Worm (Caenorhabditis elegans) whole organism, L1 larva: Measurements from ENCODE around the gene vps-2.

ENCODE experiments used
- C04F5.9 ChIP-seq: sonication (generic microtip); optimal IDR thresholded peaks from 2 replicates; lab custom pipeline; 2016; ENCODE audit warnings: missing genetic modification characterization, missing compliant biosample characterization
- C16A3.4 ChIP-seq: fragments of 150-350 bp; optimal IDR thresholded peaks from 2 replicates; lab custom pipeline; 2014; ENCODE audit warnings: missing biosample characterization, missing genetic modification characterization
- C34B4.2 ChIP-seq: sonication (generic microtip); optimal IDR thresholded peaks from 2 replicates; lab custom pipeline; 2017; ENCODE audit warnings: mild to moderate bottlenecking, missing genetic modification characterization, missing compliant biosample characterization
- F16B12.6 ChIP-seq: fragments of 150-350 bp; optimal IDR thresholded peaks from 2 replicates; lab custom pipeline; 2014; ENCODE audit warnings: missing biosample characterization, missing genetic modification characterization
- alr-1 ChIP-seq: fragments of 200-800 bp; sonication (Bioruptor generic); optimal IDR thresholded peaks from 2 replicates; lab custom pipeline; 2018; ENCODE audit warnings: borderline replicate concordance, mild to moderate bottlenecking, missing genetic modification characterization, missing compliant biosample characterization
- aly-2 ChIP-seq: fragments of 150-350 bp; optimal IDR thresholded peaks from 2 replicates; lab custom pipeline; 2014; ENCODE audit warnings: missing biosample characterization, missing genetic modification characterization
- ceh-8 ChIP-seq: fragments of 200-800 bp; sonication (Bioruptor generic); optimal IDR thresholded peaks from 2 replicates; lab custom pipeline; 2018; ENCODE audit warnings: mild to moderate bottlenecking, missing genetic modification characterization, moderate library complexity, missing compliant biosample characterization
- ceh-82 ChIP-seq, 3 experiments: fragments of 150-350 bp in 1 of 3; sonication (generic microtip) in 2 of 3; optimal IDR thresholded peaks; 2 replicates each; lab custom pipeline; 2014 to 2017; ENCODE audit warnings: missing biosample characterization in 3 of 3, missing genetic modification characterization in 3 of 3
- ceh-88 ChIP-seq: fragments of 200-800 bp; sonication (Bioruptor generic); IDR thresholded peaks from 2 replicates; pipeline ENCODE4 v1.3.6; 2022; ENCODE audit warnings: missing genetic modification characterization, missing compliant biosample characterization
- dsc-1 ChIP-seq: sonication (generic microtip); optimal IDR thresholded peaks from 2 replicates; lab custom pipeline; 2016; ENCODE audit warnings: mild to moderate bottlenecking, missing genetic modification characterization, missing compliant biosample characterization
- efl-1 ChIP-seq, 4 experiments: fragments of 150-350 bp; optimal IDR thresholded peaks in 3 of 4; peaks in 1 of 4; 1 replicate in 1 of 4; 2 replicates in 3 of 4; lab custom pipeline; 2014; ENCODE audit warnings: missing biosample characterization in 2 of 4, missing genetic modification characterization in 2 of 4, missing genetic modification reagents in 2 of 4
- elt-2 ChIP-seq: sonication (generic microtip); optimal IDR thresholded peaks from 2 replicates; lab custom pipeline; 2016; ENCODE audit warnings: missing genetic modification characterization, mild to moderate bottlenecking, inconsistent platforms, missing compliant biosample characterization, missing genetic modification reagents
- elt-3 ChIP-seq, 6 experiments: fragments of 150-350 bp in 1 of 6; sonication (generic microtip); optimal IDR thresholded peaks; 2 replicates each; lab custom pipeline; 2017 to 2018; ENCODE audit warnings: missing biosample characterization in 6 of 6, missing genetic modification characterization in 6 of 6, inconsistent platforms in 1 of 6
- ets-5 ChIP-seq: fragments of 200-800 bp; sonication (Bioruptor generic); IDR thresholded peaks from 2 replicates; pipeline ENCODE4 v1.3.6; 2022; ENCODE audit warnings: missing genetic modification characterization, missing compliant biosample characterization
- hlh-4 ChIP-seq: sonication (generic microtip); optimal IDR thresholded peaks from 2 replicates; lab custom pipeline; 2016; ENCODE audit warnings: mild to moderate bottlenecking, missing genetic modification characterization, missing compliant biosample characterization
- irx-1 ChIP-seq: sonication (generic microtip); optimal IDR thresholded peaks from 2 replicates; lab custom pipeline; 2016; ENCODE audit warnings: missing genetic modification characterization, missing compliant biosample characterization
- isw-1 ChIP-seq: fragments of 200-800 bp; sonication (Bioruptor generic); IDR thresholded peaks from 2 replicates; pipeline ENCODE4 v1.3.6; 2022; ENCODE audit warnings: missing genetic modification characterization, missing compliant biosample characterization
- lin-13 ChIP-seq: fragments of 150-350 bp; optimal IDR thresholded peaks from 2 replicates; lab custom pipeline; 2014; ENCODE audit warnings: missing biosample characterization, missing genetic modification reagents, missing genetic modification characterization
- lir-3 ChIP-seq: sonication (generic microtip); optimal IDR thresholded peaks from 2 replicates; lab custom pipeline; 2016; ENCODE audit warnings: mild to moderate bottlenecking, missing genetic modification characterization, moderate library complexity, missing compliant biosample characterization; ENCODE audit not compliant: poor library complexity
- lsy-2 ChIP-seq, 2 experiments: fragments of 150-350 bp; optimal IDR thresholded peaks; 2 replicates each; lab custom pipeline; 2014; ENCODE audit warnings: missing biosample characterization in 2 of 2, missing genetic modification characterization in 2 of 2
- mdl-1 ChIP-seq, 2 experiments: fragments of 150-350 bp; optimal IDR thresholded peaks; 2 replicates each; lab custom pipeline; 2014 to 2017; ENCODE audit warnings: missing biosample characterization in 2 of 2, missing genetic modification characterization in 2 of 2, inconsistent platforms in 1 of 2
- nhr-11 ChIP-seq: fragments of 150-350 bp; optimal IDR thresholded peaks from 2 replicates; lab custom pipeline; 2014; ENCODE audit warnings: missing biosample characterization, missing genetic modification characterization
- nhr-20 ChIP-seq: sonication (generic microtip); optimal IDR thresholded peaks from 2 replicates; lab custom pipeline; 2016; ENCODE audit warnings: mild to moderate bottlenecking, missing genetic modification characterization, missing compliant biosample characterization
- nhr-28 ChIP-seq: fragments of 150-350 bp; optimal IDR thresholded peaks from 2 replicates; lab custom pipeline; 2014; ENCODE audit warnings: missing biosample characterization, missing genetic modification characterization
- nhr-71 ChIP-seq: sonication (generic microtip); optimal IDR thresholded peaks from 2 replicates; lab custom pipeline; 2016; ENCODE audit warnings: mild to moderate bottlenecking, missing genetic modification characterization, moderate library complexity, missing compliant biosample characterization
- nhr-77 ChIP-seq: fragments of 150-350 bp; optimal IDR thresholded peaks from 2 replicates; lab custom pipeline; 2014; ENCODE audit warnings: missing biosample characterization, missing genetic modification characterization
- nhr-90 ChIP-seq: sonication (generic microtip); optimal IDR thresholded peaks from 2 replicates; lab custom pipeline; 2016; ENCODE audit warnings: mild to moderate bottlenecking, missing genetic modification characterization, missing compliant biosample characterization; ENCODE audit not compliant: poor library complexity
- pag-3 ChIP-seq: sonication (generic microtip); optimal IDR thresholded peaks from 2 replicates; lab custom pipeline; 2017; ENCODE audit warnings: missing genetic modification characterization, mild to moderate bottlenecking, missing compliant biosample characterization, antibody characterized with exemption, borderline replicate concordance; ENCODE audit not compliant: insufficient read depth
- pax-3 ChIP-seq: fragments of 200-800 bp; sonication (Bioruptor generic); optimal IDR thresholded peaks from 2 replicates; lab custom pipeline; 2018; ENCODE audit warnings: mild to moderate bottlenecking, missing genetic modification characterization, moderate library complexity, missing compliant biosample characterization
- skn-1 ChIP-seq: fragments of 150-350 bp; optimal IDR thresholded peaks from 2 replicates; lab custom pipeline; 2014; ENCODE audit warnings: missing biosample characterization, missing genetic modification characterization
- sptf-1 ChIP-seq: fragments of 150-350 bp; optimal IDR thresholded peaks from 2 replicates; lab custom pipeline; 2014; ENCODE audit warnings: missing biosample characterization, missing genetic modification characterization
- swsn-7 ChIP-seq: sonication (generic microtip); optimal IDR thresholded peaks from 2 replicates; lab custom pipeline; 2016; ENCODE audit warnings: missing genetic modification characterization, missing compliant biosample characterization
- tbx-2 ChIP-seq: sonication (generic microtip); optimal IDR thresholded peaks from 2 replicates; lab custom pipeline; 2016; ENCODE audit warnings: missing genetic modification characterization, missing compliant biosample characterization
- tlp-1 ChIP-seq: fragments of 150-350 bp; optimal IDR thresholded peaks from 2 replicates; lab custom pipeline; 2014; ENCODE audit warnings: missing biosample characterization, missing genetic modification characterization
- zip-4 ChIP-seq: fragments of 200-800 bp; sonication (Bioruptor generic); optimal IDR thresholded peaks from 2 replicates; lab custom pipeline; 2018; ENCODE audit warnings: mild to moderate bottlenecking, missing genetic modification characterization, moderate library complexity, missing compliant biosample characterization

The vps-2 gene

ce11 chrII:12768167-12768712 lies at the start of gene vps-2, which contains the start of gene tiar-2 (continued):
- TF ChIP-seq pax-3 (tag; lab: Kevin White, UChicago) (peak; percentile 59), alr-1 (tag; lab: Kevin White, UChicago) (no peak), nhr-28 (tag; lab: Kevin White, UChicago) (no peak), tlp-1 (no peak), isw-1 (GFP tag; lab: Robert Waterston, UW) (peak; percentile 67), zip-4 (GFP tag; lab: Kevin White, UChicago) (peak; percentile 62), efl-1 (optimal IDR thresholded peaks at IDR 0.05; lab: Kevin White, UChicago) (peak; percentile 57 to 67), efl-1 (GFP tag; optimal IDR thresholded peaks at IDR 0.05 in 1 of 2; lab: Kevin White, UChicago) (peak; percentile 65 to 94), ceh-82 (tag; optimal IDR thresholded peaks at IDR 0.05; lab: Kevin White, UChicago) (peak in 1 of 3 experiments; percentile 27), nhr-20 (peak; percentile 60), F16B12.6 (tag; lab: Kevin White, UChicago) (no peak), lir-3 (tag; lab: Kevin White, UChicago) (no peak), nhr-71 (tag; lab: Kevin White, UChicago) (peak; percentile 85), lin-13 (GFP tag; lab: Kevin White, UChicago) (no peak), pag-3 (tag; lab: Kevin White, UChicago) (no peak), dsc-1 (tag; lab: Kevin White, UChicago) (peak; percentile 67)
- TF ChIP-seq, all 84 proteins: peak for 41

ce11 chrII:12816412-12817146 lies 48.6 kb upstream of the vps-2 start, which contains the start of gene acl-7:
Gene acl-7, minus strand, starts transcription at chrII:12816462.
- TF ChIP-seq irx-1 (tag; lab: Kevin White, UChicago) (no peak), skn-1 (tag; lab: Kevin White, UChicago) (no peak), elt-2 (tag; lab: Kevin White, UChicago) (peak; percentile 42), C16A3.4 (tag; lab: Kevin White, UChicago) (no peak), swsn-7 (tag; lab: Kevin White, UChicago) (no peak), C34B4.2 (tag; lab: Kevin White, UChicago) (no peak)

- TF ChIP-seq elt-2 (tag; lab: Kevin White, UChicago) (no peak), ceh-88 (no peak), nhr-90 (tag; lab: Kevin White, UChicago) (no peak), nhr-77 (tag; lab: Kevin White, UChicago) (no peak), sptf-1 (tag; lab: Kevin White, UChicago) (no peak), ceh-8 (GFP tag; lab: Kevin White, UChicago) (no peak), ceh-82 (tag; optimal IDR thresholded peaks at IDR 0.05; lab: Kevin White, UChicago) (no peak), tbx-2 (tag; lab: Kevin White, UChicago) (no peak), aly-2 (tag; lab: Kevin White, UChicago) (no peak), ets-5 (GFP tag; lab: Robert Waterston, UW) (no peak), lsy-2 (tag; optimal IDR thresholded peaks at IDR 0.05; lab: Kevin White, UChicago) (no peak)
Observed at ce11 chrII:12813253-12813652, 45.2 kb upstream of the vps-2 start.

ce11 chrII:12810709-12811108 lies 42.7 kb upstream of the vps-2 start, which contains the start of gene Y46G5A.20:
Gene Y46G5A.20, plus strand, starts transcription at chrII:12811009.
- TF ChIP-seq nhr-11 (tag; lab: Kevin White, UChicago) (no peak), elt-3 (tag; optimal IDR thresholded peaks at IDR 0.05; lab: Kevin White, UChicago) (no peak), hlh-4 (tag; lab: Kevin White, UChicago) (no peak), mdl-1 (tag; optimal IDR thresholded peaks at IDR 0.05; lab: Kevin White, UChicago) (no peak), C04F5.9 (no peak), ceh-82 (tag; optimal IDR thresholded peaks at IDR 0.05; lab: Kevin White, UChicago) (no peak)
